Worm (Caenorhabditis elegans) whole organism, young adult: ENCODE measurements around the gene glt-6.

Experiments
- B0035.1 ChIP-seq: sonication (generic microtip); optimal IDR thresholded peaks from 2 replicates; lab custom pipeline; 2016; ENCODE audit warnings: missing genetic modification characterization, mild to moderate bottlenecking, missing compliant biosample characterization, missing genotype, missing genetic modification reagents
- B0261.1 ChIP-seq: sonication (generic microtip); optimal IDR thresholded peaks from 2 replicates; lab custom pipeline; 2016; ENCODE audit warnings: mild to moderate bottlenecking, missing genetic modification characterization, moderate library complexity, missing compliant biosample characterization
- F33H1.4 ChIP-seq: fragments of 200-800 bp; sonication (Bioruptor generic); IDR thresholded peaks from 2 replicates; pipeline ENCODE4 v1.3.6; 2022; ENCODE audit warnings: missing genetic modification reagents, missing genetic modification characterization, missing compliant biosample characterization
- F37B4.10 ChIP-seq: fragments of 200-800 bp; sonication (Bioruptor generic); IDR thresholded peaks from 2 replicates; pipeline ENCODE4 v1.3.6; 2022; ENCODE audit warnings: missing genetic modification characterization, missing compliant biosample characterization
- F39B2.1 ChIP-seq: fragments of 200-800 bp; sonication (Bioruptor generic); IDR thresholded peaks from 2 replicates; pipeline ENCODE4 v1.3.6; 2022; ENCODE audit warnings: missing genetic modification reagents, missing genetic modification characterization, missing compliant biosample characterization
- K11D2.4 ChIP-seq: fragments of 200-800 bp; sonication (Bioruptor generic); IDR thresholded peaks from 2 replicates; pipeline ENCODE4 v1.3.6; 2022; ENCODE audit warnings: missing genetic modification reagents, missing genetic modification characterization, missing compliant biosample characterization
- Y56A3A.18 ChIP-seq: fragments of 200-800 bp; sonication (Bioruptor generic); IDR thresholded peaks from 2 replicates; pipeline ENCODE4 v1.3.6; 2022; ENCODE audit warnings: missing genetic modification reagents, missing genetic modification characterization, missing compliant biosample characterization
- ama-1 ChIP-seq, 3 experiments: fragments of 150-350 bp in 1 of 3; sonication (generic microtip) in 2 of 3; optimal IDR thresholded peaks; 2 replicates each; lab custom pipeline; 2014 to 2018; ENCODE audit warnings: missing biosample characterization in 2 of 3, missing genetic modification characterization in 2 of 3, missing genetic modification reagents in 2 of 3
- attf-3 ChIP-seq: fragments of 200-800 bp; sonication (Bioruptor generic); conservative IDR thresholded peaks from 2 replicates; pipeline ENCODE4 v1.3.6; 2022; ENCODE audit warnings: missing genetic modification reagents, missing genetic modification characterization, missing compliant biosample characterization
- attf-5 ChIP-seq: fragments of 200-800 bp; sonication (Bioruptor generic); optimal IDR thresholded peaks from 2 replicates; lab custom pipeline; 2018; ENCODE audit warnings: mild to moderate bottlenecking, missing genetic modification characterization, missing compliant biosample characterization
- attf-6 ChIP-seq: fragments of 200-800 bp; sonication (Bioruptor generic); IDR thresholded peaks from 2 replicates; pipeline ENCODE4 v1.3.6; 2022; ENCODE audit warnings: missing genetic modification reagents, missing genetic modification characterization, missing compliant biosample characterization
- cebp-2 ChIP-seq: fragments of 200-800 bp; sonication (Bioruptor generic); IDR thresholded peaks from 2 replicates; pipeline ENCODE4 v1.3.6; 2022; ENCODE audit warnings: missing genetic modification characterization, missing compliant biosample characterization
- ceh-91 ChIP-seq: fragments of 200-800 bp; sonication (Bioruptor generic); IDR thresholded peaks from 2 replicates; pipeline ENCODE4 v1.3.6; 2022; ENCODE audit warnings: missing genetic modification reagents, missing genetic modification characterization, missing compliant biosample characterization
- chd-7 ChIP-seq: sonication (generic microtip); optimal IDR thresholded peaks from 2 replicates; lab custom pipeline; 2016; ENCODE audit warnings: mild to moderate bottlenecking, missing genetic modification characterization, moderate library complexity, missing compliant biosample characterization
- dpff-1 ChIP-seq: sonication (generic microtip); optimal IDR thresholded peaks from 2 replicates; lab custom pipeline; 2017; ENCODE audit warnings: mild to moderate bottlenecking, missing genetic modification characterization, missing compliant biosample characterization
- egl-18 ChIP-seq: fragments of 200-800 bp; sonication (Bioruptor generic); IDR thresholded peaks from 2 replicates; pipeline ENCODE4 v1.3.6; 2022; ENCODE audit warnings: missing genetic modification reagents, missing genetic modification characterization, missing compliant biosample characterization
- egrh-3 ChIP-seq: fragments of 200-800 bp; sonication (Bioruptor generic); IDR thresholded peaks from 2 replicates; pipeline ENCODE4 v1.3.6; 2022; ENCODE audit warnings: missing genetic modification reagents, missing genetic modification characterization, missing compliant biosample characterization
- fkh-3 ChIP-seq: sonication (generic microtip); optimal IDR thresholded peaks from 2 replicates; lab custom pipeline; 2016; ENCODE audit warnings: mild to moderate bottlenecking, missing genetic modification characterization, missing compliant biosample characterization
- gei-17 ChIP-seq: fragments of 200-800 bp; sonication (Bioruptor generic); optimal IDR thresholded peaks from 2 replicates; lab custom pipeline; 2018; ENCODE audit warnings: mild to moderate bottlenecking, missing genetic modification characterization, missing compliant biosample characterization
- hlh-12 ChIP-seq: sonication (generic microtip); optimal IDR thresholded peaks from 2 replicates; lab custom pipeline; 2016; ENCODE audit warnings: missing genetic modification characterization, missing compliant biosample characterization
- hsf-1 ChIP-seq: fragments of 200-800 bp; sonication (Bioruptor generic); IDR thresholded peaks from 2 replicates; pipeline ENCODE4 v1.3.6; 2022; ENCODE audit warnings: missing genetic modification reagents, missing genetic modification characterization, missing compliant biosample characterization
- lag-1 ChIP-seq: fragments of 200-800 bp; sonication (Bioruptor generic); IDR thresholded peaks from 2 replicates; pipeline ENCODE4 v1.3.6; 2022; ENCODE audit warnings: missing genetic modification reagents, missing genetic modification characterization, missing compliant biosample characterization
- lsy-27 ChIP-seq: sonication (generic microtip); optimal IDR thresholded peaks from 2 replicates; lab custom pipeline; 2017; ENCODE audit warnings: missing genetic modification characterization, mild to moderate bottlenecking, missing compliant biosample characterization, antibody characterized with exemption, missing genotype, borderline replicate concordance; ENCODE audit not compliant: insufficient read depth
- mcd-1 ChIP-seq: fragments of 200-800 bp; sonication (Bioruptor generic); IDR thresholded peaks from 2 replicates; pipeline ENCODE4 v1.3.6; 2022; ENCODE audit warnings: missing genetic modification reagents, missing genetic modification characterization, missing compliant biosample characterization
- nhr-27 ChIP-seq: fragments of 200-800 bp; sonication (Bioruptor generic); optimal IDR thresholded peaks from 2 replicates; lab custom pipeline; 2018; ENCODE audit warnings: mild to moderate bottlenecking, missing genetic modification characterization, moderate library complexity, missing compliant biosample characterization
- nhr-80 ChIP-seq: sonication (generic microtip); optimal IDR thresholded peaks from 2 replicates; lab custom pipeline; 2016; ENCODE audit warnings: missing genetic modification characterization, missing compliant biosample characterization
- rec-8 ChIP-seq, 2 experiments: sonication (generic microtip); optimal IDR thresholded peaks; 2 replicates each; lab custom pipeline; 2016; ENCODE audit warnings: mild to moderate bottlenecking in 2 of 2, missing genetic modification characterization in 2 of 2, missing genetic modification reagents in 2 of 2, missing genotype in 2 of 2, missing biosample characterization in 1 of 2, missing compliant biosample characterization in 1 of 2, moderate library complexity in 1 of 2
- snpc-3.4 ChIP-seq: sonication (generic microtip); optimal IDR thresholded peaks from 2 replicates; lab custom pipeline; 2017; ENCODE audit warnings: missing genetic modification characterization, mild to moderate bottlenecking, missing compliant biosample characterization, antibody characterized with exemption, moderate library complexity, missing genotype, missing genetic modification reagents
- tbp1 ChIP-seq: fragments of 200-800 bp; sonication (Bioruptor generic); optimal IDR thresholded peaks from 2 replicates; lab custom pipeline; 2018; ENCODE audit warnings: mild to moderate bottlenecking, missing genetic modification characterization, missing compliant biosample characterization
- unc-130 ChIP-seq: sonication (generic microtip); optimal IDR thresholded peaks from 2 replicates; lab custom pipeline; 2016; ENCODE audit warnings: missing genetic modification reagents, missing genetic modification characterization, missing compliant biosample characterization
- ztf-18 ChIP-seq: sonication (generic microtip); optimal IDR thresholded peaks from 2 replicates; lab custom pipeline; 2016; ENCODE audit warnings: missing genotype, mild to moderate bottlenecking, missing genetic modification characterization, missing compliant biosample characterization
- ztf-28 ChIP-seq: fragments of 200-800 bp; sonication (Bioruptor generic); IDR thresholded peaks from 2 replicates; pipeline ENCODE4 v1.3.6; 2022; ENCODE audit warnings: missing genetic modification reagents, missing genetic modification characterization, missing compliant biosample characterization

The glt-6 gene

ce11 chrIV:7516167-7516566 lies 12.7 kb downstream of the glt-6 start, which contains the start of the genes R05G6.9 and R05G6.3:
R05G6.9 (minus strand) TSS chrIV:7516267.
R05G6.3 (plus strand) TSS chrIV:7516552.
- TF ChIP-seq tbp1 (GFP tag; lab: Kevin White, UChicago) (no peak), egrh-3 (GFP tag; lab: Robert Waterston, UW) (no peak), ceh-91 (GFP tag; lab: Robert Waterston, UW) (no peak), chd-7 (tag; lab: Kevin White, UChicago) (no peak), attf-5 (GFP tag; lab: Kevin White, UChicago) (no peak), egl-18 (GFP tag; lab: Robert Waterston, UW) (no peak), K11D2.4 (GFP tag; lab: Robert Waterston, UW) (no peak)

ce11 chrIV:7520258-7520657 lies 16.8 kb downstream of the glt-6 start:
- TF ChIP-seq unc-130 (GFP tag; lab: Kevin White, UChicago) (no peak), Y56A3A.18 (GFP tag; lab: Robert Waterston, UW) (no peak), F33H1.4 (GFP tag; lab: Robert Waterston, UW) (no peak), dpff-1 (tag; lab: Kevin White, UChicago) (no peak), lag-1 (no peak), ztf-18 (tag; lab: Kevin White, UChicago) (no peak), ama-1 (optimal IDR thresholded peaks at IDR 0.05; lab: Kevin White, UChicago) (no peak), ama-1 (GFP tag; optimal IDR thresholded peaks at IDR 0.05; lab: Kevin White, UChicago) (no peak), ceh-91 (GFP tag; lab: Robert Waterston, UW) (no peak), F39B2.1 (GFP tag; lab: Robert Waterston, UW) (no peak), B0261.1 (tag; lab: Kevin White, UChicago) (no peak), ztf-28 (GFP tag; lab: Robert Waterston, UW) (no peak), hsf-1 (GFP tag; lab: Robert Waterston, UW) (no peak), mcd-1 (GFP tag; lab: Robert Waterston, UW) (no peak), F37B4.10 (GFP tag; lab: Robert Waterston, UW) (no peak), cebp-2 (no peak), B0035.1 (no peak), snpc-3.4 (no peak), gei-17 (GFP tag; lab: Kevin White, UChicago) (no peak)
- TF ChIP-seq, all 124 proteins: peak for 0

- TF ChIP-seq unc-130 (GFP tag; lab: Kevin White, UChicago) (no peak), snpc-3.4 (no peak), lsy-27 (tag; lab: Kevin White, UChicago) (no peak), nhr-27 (tag; lab: Kevin White, UChicago) (no peak), nhr-80 (tag; lab: Kevin White, UChicago) (peak; percentile 25), gei-17 (GFP tag; lab: Kevin White, UChicago) (no peak), attf-3 (0 out of 2 replicates have a peak, but pooled peaks have one; percentile 20)
These were observed 17.4 kb downstream of the glt-6 start for ce11 chrIV:7520841-7521240.

- no peak for TF ChIP-seq hlh-12 (tag; lab: Kevin White, UChicago)
- no peak for TF ChIP-seq rec-8 (tag; optimal IDR thresholded peaks at IDR 0.05; lab: Kevin White, UChicago)
These were observed 18.2 kb downstream of the glt-6 start for ce11 chrIV:7521591-7521990.

- TF ChIP-seq attf-6 (GFP tag; lab: Robert Waterston, UW): no peak
- TF ChIP-seq fkh-3 (tag; lab: Kevin White, UChicago): no peak
These were observed 20.3 kb downstream of the glt-6 start for ce11 chrIV:7523744-7524143.
